Fruit fly (Drosophila melanogaster) whole organism, embryonic: ENCODE data around the gene CG4914.

Source experiments
- CG30431 ChIP-seq: fragments of 200-800 bp; sonication (Bioruptor generic); optimal IDR thresholded peaks from 2 replicates; lab custom pipeline; 2017; ENCODE audit warnings: missing biosample characterization, missing genetic modification characterization
- CG6175 ChIP-seq: fragments of 200-800 bp; sonication (Bioruptor generic); IDR thresholded peaks from 3 replicates; pipeline ENCODE4 v1.3.6; 2022; ENCODE audit warnings: missing biosample characterization, missing genetic modification characterization
- CG6765 ChIP-seq: fragments of 200-800 bp; sonication (Bioruptor generic); optimal IDR thresholded peaks from 3 replicates; lab custom pipeline; 2017; ENCODE audit warnings: missing biosample characterization, mild to moderate bottlenecking, missing genetic modification characterization
- H15 ChIP-seq: fragments of 200-800 bp; sonication (Bioruptor generic); IDR thresholded peaks from 3 replicates; pipeline ENCODE4 v1.3.6; 2022; ENCODE audit warnings: missing biosample characterization, missing genetic modification characterization
- lov ChIP-seq, 2 experiments: fragments of 200-800 bp in 1 of 2; fragments of >200 bp in 1 of 2; sonication (Bioruptor generic) in 1 of 2; IDR thresholded peaks in 1 of 2; optimal IDR thresholded peaks in 1 of 2; 2 replicates in 1 of 2; 3 replicates in 1 of 2; pipeline versions ENCODE4 v1.3.6 to Lab custom; 2017 to 2022; ENCODE audit warnings: missing biosample characterization in 1 of 2, missing genetic modification characterization in 1 of 2
- pum ChIP-seq: fragments of 200-800 bp; sonication (Bioruptor generic); optimal IDR thresholded peaks from 2 replicates; lab custom pipeline; 2016; ENCODE audit warnings: missing biosample characterization, missing genetic modification characterization
- sr ChIP-seq: fragments of 200-800 bp; sonication (Bioruptor generic); IDR thresholded peaks from 3 replicates; pipeline ENCODE4 v1.3.6; 2022; ENCODE audit warnings: missing biosample characterization, missing genetic modification characterization
- twi ChIP-seq: fragments of 200-800 bp; optimal IDR thresholded peaks from 2 replicates; lab custom pipeline; 2019; ENCODE audit warnings: missing biosample characterization, mild to moderate bottlenecking, missing genetic modification characterization, moderate library complexity

dm6 chr3L:14705164-14705563 is 27.2 kb upstream of the CG4914 start, which contains the start of gene CG13476:
- no peak for TF ChIP-seq twi (tag; lab: Kevin White, UChicago)
- no peak for TF ChIP-seq pum (GFP tag; lab: Kevin White, UChicago)
- no peak for TF ChIP-seq CG6765 (GFP tag; lab: Kevin White, UChicago)
- TF ChIP-seq lov (optimal IDR thresholded peaks at IDR 0.05; lab: Kevin White, UChicago) = no peak
- no peak for TF ChIP-seq lov (GFP tag; IDR thresholded peaks at IDR 0.05; lab: Robert Waterston, UW)
- TF ChIP-seq CG30431 (GFP tag; lab: Kevin White, UChicago) = no peak
- TF ChIP-seq CG6175 (GFP tag; lab: Robert Waterston, UW) = no peak
- TF ChIP-seq sr (GFP tag; lab: Robert Waterston, UW) = no peak
- no peak for TF ChIP-seq H15 (GFP tag; lab: Robert Waterston, UW)
